Fruit fly (Drosophila melanogaster) whole organism, embryonic: ENCODE data around the gene Cp7Fa.

Experiments
- CG10431 ChIP-seq: fragments of 200-800 bp; sonication (Bioruptor generic); optimal IDR thresholded peaks from 3 replicates; lab custom pipeline; 2018; ENCODE audit warnings: missing biosample characterization, mild to moderate bottlenecking, missing genetic modification characterization
- CG11723 ChIP-seq: fragments of 200-800 bp; sonication (Bioruptor generic); optimal IDR thresholded peaks from 2 replicates; lab custom pipeline; 2017; ENCODE audit warnings: missing biosample characterization, mild to moderate bottlenecking, missing genetic modification characterization
- CG12104 ChIP-seq: fragments of 200-800 bp; sonication (Bioruptor generic); optimal IDR thresholded peaks from 3 replicates; lab custom pipeline; 2016; ENCODE audit warnings: missing biosample characterization, missing genetic modification characterization
- CG1233 ChIP-seq: fragments of 200-800 bp; sonication (Bioruptor generic); optimal IDR thresholded peaks from 4 replicates; lab custom pipeline; 2018; ENCODE audit warnings: missing biosample characterization, mild to moderate bottlenecking, missing genetic modification characterization
- CG14441 ChIP-seq: fragments of 200-800 bp; sonication (Bioruptor generic); IDR thresholded peaks from 2 replicates; pipeline ENCODE4 v1.3.6; 2022; ENCODE audit warnings: missing biosample characterization, missing genetic modification characterization
- CG15073 ChIP-seq: fragments of 200-800 bp; sonication (Bioruptor generic); optimal IDR thresholded peaks from 2 replicates; lab custom pipeline; 2016; ENCODE audit warnings: missing biosample characterization, missing genetic modification characterization
- CG1602 ChIP-seq: fragments of 200-800 bp; sonication (Bioruptor generic); optimal IDR thresholded peaks from 3 replicates; lab custom pipeline; 2016; ENCODE audit warnings: missing biosample characterization, missing genetic modification characterization
- CG17802 ChIP-seq: fragments of 200-800 bp; sonication (Bioruptor generic); optimal IDR thresholded peaks from 2 replicates; lab custom pipeline; 2018; ENCODE audit warnings: missing biosample characterization, mild to moderate bottlenecking, missing genetic modification characterization, moderate library complexity
- CG18476 ChIP-seq: fragments of 200-800 bp; sonication (Bioruptor generic); optimal IDR thresholded peaks from 2 replicates; lab custom pipeline; 2016; ENCODE audit warnings: missing biosample characterization, mild to moderate bottlenecking, missing genetic modification characterization
- CG2120 ChIP-seq: fragments of 200-800 bp; sonication (Bioruptor generic); optimal IDR thresholded peaks from 3 replicates; lab custom pipeline; 2016; ENCODE audit warnings: missing biosample characterization, missing genetic modification characterization
- CG2202 ChIP-seq: fragments of 200-800 bp; sonication (Bioruptor generic); optimal IDR thresholded peaks from 2 replicates; lab custom pipeline; 2018; ENCODE audit warnings: missing biosample characterization, mild to moderate bottlenecking, missing genetic modification characterization
- CG31365 ChIP-seq: fragments of 200-800 bp; sonication (Bioruptor generic); optimal IDR thresholded peaks from 2 replicates; lab custom pipeline; 2018; ENCODE audit warnings: missing biosample characterization, mild to moderate bottlenecking, missing genetic modification characterization
- CG34422 ChIP-seq: fragments of 200-800 bp; sonication (Bioruptor generic); IDR thresholded peaks from 3 replicates; pipeline ENCODE4 v1.3.6; 2022; ENCODE audit warnings: missing biosample characterization, missing genetic modification characterization
- CG6791 ChIP-seq: fragments of 200-800 bp; sonication (Bioruptor generic); IDR thresholded peaks from 3 replicates; pipeline ENCODE4 v1.3.6; 2022; ENCODE audit warnings: missing biosample characterization, missing genetic modification characterization; ENCODE audit not compliant: partially characterized antibody
- CG8281 ChIP-seq: fragments of 200-800 bp; sonication (Bioruptor generic); optimal IDR thresholded peaks from 2 replicates; lab custom pipeline; 2018; ENCODE audit warnings: missing biosample characterization, mild to moderate bottlenecking, missing genetic modification characterization, moderate library complexity
- CG8765 ChIP-seq: fragments of 200-800 bp; sonication (Bioruptor generic); IDR thresholded peaks from 2 replicates; pipeline ENCODE4 v1.3.6; 2022; ENCODE audit warnings: missing biosample characterization, missing genetic modification characterization
- CG9817 ChIP-seq: fragments of 200-800 bp; sonication (Bioruptor generic); optimal IDR thresholded peaks from 2 replicates; lab custom pipeline; 2018; ENCODE audit warnings: missing biosample characterization, mild to moderate bottlenecking, missing genetic modification characterization, moderate library complexity
- CG9932 ChIP-seq: fragments of 200-800 bp; sonication (Bioruptor generic); IDR thresholded peaks from 2 replicates; pipeline ENCODE4 v1.3.6; 2022; ENCODE audit warnings: missing biosample characterization, missing genetic modification characterization
- CHES-1-like ChIP-seq: fragments of 200-800 bp; sonication (Bioruptor generic); optimal IDR thresholded peaks from 2 replicates; lab custom pipeline; 2016; ENCODE audit warnings: missing biosample characterization, missing genetic modification characterization
- Deaf1 ChIP-seq: fragments of 200-800 bp; optimal IDR thresholded peaks from 3 replicates; lab custom pipeline; 2019; ENCODE audit warnings: missing biosample characterization, mild to moderate bottlenecking, missing genetic modification characterization, moderate library complexity
- Dref ChIP-seq: fragments of 200-800 bp; sonication (Bioruptor generic); IDR thresholded peaks from 2 replicates; pipeline ENCODE4 v1.3.6; 2022; ENCODE audit warnings: missing biosample characterization, missing genetic modification characterization
- Drgx ChIP-seq: fragments of 200-800 bp; sonication (Bioruptor generic); IDR thresholded peaks from 2 replicates; pipeline ENCODE4 v1.3.6; 2022; ENCODE audit warnings: missing biosample characterization, missing genetic modification characterization
- Fer2 ChIP-seq: fragments of 200-800 bp; sonication (Bioruptor generic); optimal IDR thresholded peaks from 2 replicates; lab custom pipeline; 2018; ENCODE audit warnings: missing biosample characterization, mild to moderate bottlenecking, missing genetic modification characterization, moderate library complexity
- MESR4 ChIP-seq: fragments of 200-800 bp; sonication (Bioruptor generic); optimal IDR thresholded peaks from 2 replicates; lab custom pipeline; 2018; ENCODE audit warnings: missing biosample characterization, mild to moderate bottlenecking, missing genetic modification characterization, moderate library complexity
- Ravus ChIP-seq: fragments of 200-800 bp; sonication (Bioruptor generic); IDR thresholded peaks from 2 replicates; pipeline ENCODE4 v1.3.6; 2022; ENCODE audit warnings: missing biosample characterization, missing genetic modification characterization
- Scr ChIP-seq: fragments of 200-800 bp; sonication (Bioruptor generic); IDR thresholded peaks from 2 replicates; pipeline ENCODE4 v1.3.6; 2022; ENCODE audit warnings: missing biosample characterization, missing genetic modification characterization; ENCODE audit not compliant: partially characterized antibody
- Side ChIP-seq: fragments of 200-800 bp; sonication (Bioruptor generic); optimal IDR thresholded peaks from 2 replicates; lab custom pipeline; 2016; ENCODE audit warnings: missing biosample characterization, missing genetic modification characterization
- TFAM ChIP-seq: fragments of 200-800 bp; sonication (Bioruptor generic); optimal IDR thresholded peaks from 2 replicates; lab custom pipeline; 2017; ENCODE audit warnings: missing biosample characterization, missing genetic modification characterization, inconsistent platforms
- Usf ChIP-seq: fragments of 200-800 bp; sonication (Bioruptor generic); optimal IDR thresholded peaks from 2 replicates; lab custom pipeline; 2017; ENCODE audit warnings: missing genotype, missing biosample characterization, missing genetic modification characterization
- ac ChIP-seq: fragments of 200-800 bp; sonication (Bioruptor generic); optimal IDR thresholded peaks from 3 replicates; lab custom pipeline; 2017; ENCODE audit warnings: missing biosample characterization, mild to moderate bottlenecking, missing genetic modification characterization
- amos ChIP-seq: fragments of 200-800 bp; sonication (Bioruptor generic); IDR thresholded peaks from 2 replicates; pipeline ENCODE4 v1.3.6; 2022; ENCODE audit warnings: missing biosample characterization, missing genetic modification characterization; ENCODE audit not compliant: partially characterized antibody
- br ChIP-seq: fragments of >200 bp; optimal IDR thresholded peaks from 2 replicates; lab custom pipeline; 2017
- cato ChIP-seq: fragments of 200-800 bp; sonication (Bioruptor generic); optimal IDR thresholded peaks from 2 replicates; lab custom pipeline; 2016; ENCODE audit warnings: missing biosample characterization, missing genetic modification characterization, borderline replicate concordance
- cwo ChIP-seq: fragments of 200-800 bp; sonication (Bioruptor generic); optimal IDR thresholded peaks from 3 replicates; lab custom pipeline; 2017; ENCODE audit warnings: missing biosample characterization, missing genetic modification characterization, mild to moderate bottlenecking, moderate library complexity, missing genetic modification reagents
- dati ChIP-seq: fragments of 200-800 bp; sonication (Bioruptor generic); IDR thresholded peaks from 2 replicates; pipeline ENCODE4 v1.3.6; 2022; ENCODE audit warnings: missing biosample characterization, missing genetic modification characterization
- ems ChIP-seq: fragments of 200-800 bp; sonication (Bioruptor generic); optimal IDR thresholded peaks from 3 replicates; lab custom pipeline; 2016; ENCODE audit warnings: missing biosample characterization, missing genetic modification characterization
- fd96Cb ChIP-seq: fragments of 200-800 bp; sonication (Bioruptor generic); optimal IDR thresholded peaks from 2 replicates; lab custom pipeline; 2018; ENCODE audit warnings: missing biosample characterization, mild to moderate bottlenecking, missing genetic modification characterization, moderate library complexity
- gsb-n ChIP-seq: fragments of 200-800 bp; sonication (Bioruptor generic); optimal IDR thresholded peaks from 3 replicates; lab custom pipeline; 2018; ENCODE audit warnings: missing biosample characterization, mild to moderate bottlenecking, missing genetic modification characterization
- h ChIP-seq: fragments of >200 bp; optimal IDR thresholded peaks from 2 replicates; lab custom pipeline; 2017
- ken ChIP-seq: fragments of 200-800 bp; sonication (Bioruptor generic); IDR thresholded peaks from 3 replicates; pipeline ENCODE4 v1.3.6; 2022; ENCODE audit warnings: missing biosample characterization, missing genetic modification characterization
- maf-S ChIP-seq: fragments of 200-800 bp; sonication (Bioruptor generic); optimal IDR thresholded peaks from 2 replicates; lab custom pipeline; 2016; ENCODE audit warnings: missing biosample characterization, missing genetic modification characterization
- pfk ChIP-seq: fragments of 200-800 bp; sonication (Bioruptor generic); optimal IDR thresholded peaks from 2 replicates; lab custom pipeline; 2018; ENCODE audit warnings: missing biosample characterization, mild to moderate bottlenecking, missing genetic modification characterization, moderate library complexity
- prd ChIP-seq, 3 experiments: fragments of >200 bp in 2 of 3; fragments of 200-800 bp in 1 of 3; sonication (Bioruptor generic) in 1 of 3; optimal IDR thresholded peaks in 2 of 3; IDR thresholded peaks in 1 of 3; 2 replicates in 2 of 3; 3 replicates in 1 of 3; pipeline versions ENCODE4 v1.3.6 to Lab custom; 2017 to 2022; ENCODE audit warnings: missing biosample characterization in 1 of 3, missing genetic modification characterization in 1 of 3
- ranshi ChIP-seq: fragments of 200-800 bp; sonication (Bioruptor generic); IDR thresholded peaks from 2 replicates; pipeline ENCODE4 v1.3.6; 2022; ENCODE audit warnings: missing biosample characterization, missing genetic modification characterization
- run ChIP-seq: fragments of 200-800 bp; sonication (Bioruptor generic); optimal IDR thresholded peaks from 3 replicates; lab custom pipeline; 2018; ENCODE audit warnings: missing biosample characterization, mild to moderate bottlenecking, missing genetic modification characterization
- stc ChIP-seq: fragments of 200-800 bp; sonication (Bioruptor generic); IDR thresholded peaks from 2 replicates; pipeline ENCODE4 v1.3.6; 2022; ENCODE audit warnings: missing biosample characterization, missing genetic modification characterization
- tll ChIP-seq, 2 experiments: fragments of 200-800 bp in 1 of 2; fragments of >200 bp in 1 of 2; sonication (Bioruptor generic) in 1 of 2; optimal IDR thresholded peaks; 2 replicates each; lab custom pipeline; 2017 to 2019; ENCODE audit warnings: missing biosample characterization in 2 of 2, missing genetic modification characterization in 2 of 2, mild to moderate bottlenecking in 1 of 2, moderate library complexity in 1 of 2
- unc-4 ChIP-seq: fragments of 200-800 bp; sonication (Bioruptor generic); IDR thresholded peaks from 2 replicates; pipeline ENCODE4 v1.3.6; 2022; ENCODE audit warnings: missing biosample characterization, missing genetic modification characterization; ENCODE audit not compliant: partially characterized antibody
- vnd ChIP-seq: fragments of 200-800 bp; sonication (Bioruptor generic); IDR thresholded peaks from 3 replicates; pipeline ENCODE4 v1.3.6; 2022; ENCODE audit warnings: missing biosample characterization, missing genetic modification characterization; ENCODE audit not compliant: partially characterized antibody
- zen ChIP-seq: fragments of 200-800 bp; sonication (Bioruptor generic); optimal IDR thresholded peaks from 3 replicates; lab custom pipeline; 2018; ENCODE audit warnings: missing biosample characterization, mild to moderate bottlenecking, missing genetic modification characterization, moderate library complexity

Cp7Fa gene

dm6 chrX:8492849-8493248 lies 22.2 kb downstream of the Cp7Fa start (continued):
- TF ChIP-seq stc (GFP tag; lab: Robert Waterston, UW): peak; percentile 88
- peak; percentile 45; the same call in 1 of the 2 replicates for TF ChIP-seq CG8765 (GFP tag; lab: Robert Waterston, UW)
- no peak for TF ChIP-seq amos (GFP tag; lab: Robert Waterston, UW)
- no peak for TF ChIP-seq Side (GFP tag; lab: Kevin White, UChicago)
- peak; percentile 72 for TF ChIP-seq CG9817
- no peak for TF ChIP-seq Scr (GFP tag; lab: Robert Waterston, UW)
- 0 out of 2 replicates have a peak, but pooled peaks have one; percentile 22 for TF ChIP-seq CG9932 (GFP tag; lab: Robert Waterston, UW)
- peak; percentile 89 for TF ChIP-seq CG14441 (GFP tag; lab: Robert Waterston, UW)
- TF ChIP-seq CG12104 (GFP tag; lab: Kevin White, UChicago): peak; percentile 47
- peak; percentile 76 for TF ChIP-seq run (tag; lab: Kevin White, UChicago)
- TF ChIP-seq CG1602 (GFP tag; lab: Kevin White, UChicago): peak; percentile 47
- TF ChIP-seq Dref (GFP tag; lab: Robert Waterston, UW): no peak
- TF ChIP-seq CG1233: peak; percentile 73
- TF ChIP-seq h (lab: Kevin White, UChicago): no peak
- TF ChIP-seq CG31365 (tag; lab: Kevin White, UChicago): no peak
- no peak for TF ChIP-seq pfk
- TF ChIP-seq ems (GFP tag; lab: Kevin White, UChicago): peak; percentile 39
- TF ChIP-seq Usf (GFP tag; lab: Kevin White, UChicago): no peak
- TF ChIP-seq maf-S (GFP tag; lab: Kevin White, UChicago): no peak
- TF ChIP-seq Deaf1 (tag; lab: Kevin White, UChicago): peak; percentile 20
- peak; percentile 39 for TF ChIP-seq cato (GFP tag; lab: Kevin White, UChicago)
- no peak for TF ChIP-seq vnd (GFP tag; lab: Robert Waterston, UW)
- TF ChIP-seq CG6791: no peak
- peak; percentile 88 for TF ChIP-seq CG34422 (GFP tag; lab: Robert Waterston, UW)
- no peak for TF ChIP-seq unc-4
- TF ChIP-seq CG15073 (GFP tag; lab: Kevin White, UChicago): no peak
- TF ChIP-seq prd (optimal IDR thresholded peaks at IDR 0.05; lab: Kevin White, UChicago): no peak
- peak; percentile 83 for TF ChIP-seq prd (GFP tag; IDR thresholded peaks at IDR 0.05; lab: Robert Waterston, UW)
- peak; percentile 61 for TF ChIP-seq CG11723 (GFP tag; lab: Kevin White, UChicago)
- TF ChIP-seq CG17802: peak; percentile 18
- TF ChIP-seq CG2120 (GFP tag; lab: Kevin White, UChicago): no peak
- peak; percentile 56 for TF ChIP-seq CG8281 (tag; lab: Kevin White, UChicago)
- TF ChIP-seq fd96Cb: peak; percentile 85
- TF ChIP-seq CG18476 (GFP tag; lab: Kevin White, UChicago): peak; percentile 5
- TF ChIP-seq Fer2 (tag; lab: Kevin White, UChicago): peak; percentile 35
- peak; percentile 9; the same call in 1 of the 2 replicates for TF ChIP-seq dati (GFP tag; lab: Robert Waterston, UW)
- TF ChIP-seq br: no peak
- TF ChIP-seq MESR4 (GFP tag; lab: Kevin White, UChicago): no peak
- no peak for TF ChIP-seq CG2202 (tag; lab: Kevin White, UChicago)
- TF ChIP-seq tll (GFP tag; optimal IDR thresholded peaks at IDR 0.05; lab: Kevin White, UChicago): no peak
- TF ChIP-seq CHES-1-like (GFP tag; lab: Kevin White, UChicago): no peak
- peak; percentile 6 for TF ChIP-seq TFAM
- peak; percentile 88 for TF ChIP-seq Drgx (GFP tag; lab: Robert Waterston, UW)
- TF ChIP-seq gsb-n: peak; percentile 58
- peak; percentile 16 for TF ChIP-seq CG10431 (GFP tag; lab: Kevin White, UChicago)
- TF ChIP-seq cwo (GFP tag; lab: Kevin White, UChicago): no peak
- no peak for TF ChIP-seq ac (GFP tag; lab: Kevin White, UChicago)
- TF ChIP-seq ranshi (GFP tag; lab: Robert Waterston, UW): peak; percentile 74; the same call in 1 of the 2 replicates
- peak; percentile 45 for TF ChIP-seq zen (tag; lab: Kevin White, UChicago)
- peak; percentile 64 for TF ChIP-seq Ravus (GFP tag; lab: Robert Waterston, UW)
- peak; percentile 85; the same call in 2 of the 3 replicates for TF ChIP-seq ken
